Fruit fly (Drosophila melanogaster): ENCODE measurements around the gene Myt1.
A peak's percentile ranks its signal among the peaks of the same experiment; 100 is the strongest.

Gene Myt1

DNA sequence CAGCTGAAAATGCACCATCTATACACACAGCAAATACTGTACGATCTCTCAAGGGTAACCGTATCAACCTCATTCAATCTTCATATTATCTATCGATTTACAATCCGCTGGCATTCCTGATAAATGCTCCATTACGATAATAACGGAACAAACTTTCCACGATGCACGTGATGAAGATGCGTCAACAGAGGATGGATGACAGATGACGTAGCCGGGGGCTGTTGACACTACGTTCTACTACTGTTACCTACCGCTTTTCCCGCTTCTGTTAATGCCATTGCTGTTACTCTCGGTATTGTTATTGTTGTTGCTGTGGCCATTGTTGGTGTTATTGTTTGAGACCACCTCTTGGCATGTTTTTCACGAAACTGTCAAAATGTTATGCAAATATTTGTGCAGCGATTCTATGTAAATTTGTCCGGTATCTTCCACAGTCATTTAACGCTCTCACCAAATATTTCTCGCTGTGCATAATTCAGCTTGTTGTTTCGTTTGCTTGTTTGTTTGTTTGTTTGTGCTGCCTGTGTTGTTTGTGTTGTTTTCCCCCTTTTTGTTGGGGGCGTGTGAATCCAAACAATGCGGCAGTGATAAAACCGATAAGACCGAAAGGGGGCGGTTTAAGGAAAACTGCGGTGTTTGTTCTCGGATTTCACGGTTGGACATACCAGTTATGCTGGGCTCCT is 44.5 kb upstream of the Myt1 start (continued):
- TF ChIP-seq lov (optimal IDR thresholded peaks at IDR 0.05): no peak
- TF ChIP-seq lov (GFP tag; IDR thresholded peaks at IDR 0.05): peak; percentile 68; the same call in 2 of the 3 replicates
- TF ChIP-seq oc (tag; optimal IDR thresholded peaks at IDR 0.05): peak; percentile 87
- peak; percentile 45 for TF ChIP-seq CG10274 (GFP tag; optimal IDR thresholded peaks at IDR 0.05)
- TF ChIP-seq CG13123 (GFP tag; optimal IDR thresholded peaks at IDR 0.05): peak; percentile 75
- peak; percentile 93 for TF ChIP-seq CG17359 (tag; optimal IDR thresholded peaks at IDR 0.05)
- no peak for TF ChIP-seq corto (GFP tag; optimal IDR thresholded peaks at IDR 0.05)
- TF ChIP-seq toy (GFP tag; IDR thresholded peaks at IDR 0.05): no peak
- peak; percentile 76 for TF ChIP-seq ems (GFP tag; optimal IDR thresholded peaks at IDR 0.05)
- TF ChIP-seq hbn (GFP tag; IDR thresholded peaks at IDR 0.05; ENCODE audit: partially characterized antibody): no peak
- TF ChIP-seq klu (GFP tag; IDR thresholded peaks at IDR 0.05): no peak
- peak; percentile 41 for TF ChIP-seq CG16815 (GFP tag; optimal IDR thresholded peaks at IDR 0.05)
- peak; percentile 15 for TF ChIP-seq Ets97D (GFP tag; optimal IDR thresholded peaks at IDR 0.05)
- peak; percentile 93 for TF ChIP-seq CG2875 (GFP tag; optimal IDR thresholded peaks at IDR 0.05)
- peak; percentile 37 for TF ChIP-seq Nf-YC (tag; optimal IDR thresholded peaks at IDR 0.05)
- TF ChIP-seq cwo (GFP tag; optimal IDR thresholded peaks at IDR 0.05): peak; percentile 59
- peak; percentile 74 for TF ChIP-seq CG4360 (GFP tag; IDR thresholded peaks at IDR 0.05)
- no peak for TF ChIP-seq Sin3A (optimal IDR thresholded peaks at IDR 0.05)
- TF ChIP-seq Dip3 (GFP tag; optimal IDR thresholded peaks at IDR 0.05): no peak
- peak; percentile 73 for TF ChIP-seq CG10147 (GFP tag; optimal IDR thresholded peaks at IDR 0.05)
- TF ChIP-seq HHEX (GFP tag; optimal IDR thresholded peaks at IDR 0.05): peak; percentile 88
- TF ChIP-seq Ravus (GFP tag; IDR thresholded peaks at IDR 0.05): no peak
- TF ChIP-seq CG5953 (GFP tag; IDR thresholded peaks at IDR 0.05): peak; percentile 67; the same call in 1 of the 2 replicates
- no peak for TF ChIP-seq Hr39 (optimal IDR thresholded peaks at IDR 0.05)
- peak; percentile 72 for TF ChIP-seq Nf-YB (GFP tag; optimal IDR thresholded peaks at IDR 0.05)
- TF ChIP-seq inv (GFP tag; IDR thresholded peaks at IDR 0.05; ENCODE audit: partially characterized antibody): no peak
- peak; percentile 88 for TF ChIP-seq org-1 (GFP tag; optimal IDR thresholded peaks at IDR 0.05)
- TF ChIP-seq br (optimal IDR thresholded peaks at IDR 0.05): no peak
- peak; percentile 58; the same call in 1 of the 3 replicates for TF ChIP-seq CG11456 (GFP tag; IDR thresholded peaks at IDR 0.05)
- TF ChIP-seq CG9797 (GFP tag; optimal IDR thresholded peaks at IDR 0.05): peak; percentile 48
- peak; percentile 94 for TF ChIP-seq CG6813 (GFP tag; optimal IDR thresholded peaks at IDR 0.05)
- TF ChIP-seq tgo (GFP tag; IDR thresholded peaks at IDR 0.05): peak; percentile 48; the same call in 1 of the 3 replicates
- TF ChIP-seq slou (GFP tag; optimal IDR thresholded peaks at IDR 0.05): no peak
- no peak for TF ChIP-seq CG11093 (GFP tag; IDR thresholded peaks at IDR 0.05)
- peak; percentile 80 for TF ChIP-seq CG12219 (GFP tag; optimal IDR thresholded peaks at IDR 0.05)
- TF ChIP-seq gcm2 (GFP tag; optimal IDR thresholded peaks at IDR 0.05): peak; percentile 73
- TF ChIP-seq shn (GFP tag; optimal IDR thresholded peaks at IDR 0.05): peak; percentile 83
- peak; percentile 87 for TF ChIP-seq CG31441 (GFP tag; IDR thresholded peaks at IDR 0.05)
- no peak for TF ChIP-seq CG1832 (GFP tag; optimal IDR thresholded peaks at IDR 0.05)
- TF ChIP-seq CG17568 (GFP tag; optimal IDR thresholded peaks at IDR 0.05): peak; percentile 89
- TF ChIP-seq sim (GFP tag; IDR thresholded peaks at IDR 0.05): 0 out of 2 replicates have a peak, but pooled peaks have one; percentile 36
- TF ChIP-seq p53 (GFP tag; optimal IDR thresholded peaks at IDR 0.05): peak; percentile 81
- no peak for TF ChIP-seq GATAe (GFP tag; conservative IDR thresholded peaks at IDR 0.05)
- no peak for TF ChIP-seq Opbp (GFP tag; IDR thresholded peaks at IDR 0.05; ENCODE audit: partially characterized antibody)
- TF ChIP-seq fd96Cb (tag; optimal IDR thresholded peaks at IDR 0.05): peak; percentile 80
- no peak for TF ChIP-seq D (optimal IDR thresholded peaks at IDR 0.05)
- TF ChIP-seq D (GFP tag; optimal IDR thresholded peaks at IDR 0.05): peak; percentile 92
- no peak for TF ChIP-seq HLH4C (GFP tag; IDR thresholded peaks at IDR 0.05; ENCODE audit: partially characterized antibody)
- TF ChIP-seq tio (GFP tag; optimal IDR thresholded peaks at IDR 0.05): peak; percentile 58
- peak; percentile 92 for TF ChIP-seq CG3407 (GFP tag; optimal IDR thresholded peaks at IDR 0.05)
- peak; percentile 97 for TF ChIP-seq Med (GFP tag)

Data from whole organism, embryonic.